Worm (Caenorhabditis elegans): ENCODE results near the gene F59B10.3.

Gene F59B10.3

DNA sequence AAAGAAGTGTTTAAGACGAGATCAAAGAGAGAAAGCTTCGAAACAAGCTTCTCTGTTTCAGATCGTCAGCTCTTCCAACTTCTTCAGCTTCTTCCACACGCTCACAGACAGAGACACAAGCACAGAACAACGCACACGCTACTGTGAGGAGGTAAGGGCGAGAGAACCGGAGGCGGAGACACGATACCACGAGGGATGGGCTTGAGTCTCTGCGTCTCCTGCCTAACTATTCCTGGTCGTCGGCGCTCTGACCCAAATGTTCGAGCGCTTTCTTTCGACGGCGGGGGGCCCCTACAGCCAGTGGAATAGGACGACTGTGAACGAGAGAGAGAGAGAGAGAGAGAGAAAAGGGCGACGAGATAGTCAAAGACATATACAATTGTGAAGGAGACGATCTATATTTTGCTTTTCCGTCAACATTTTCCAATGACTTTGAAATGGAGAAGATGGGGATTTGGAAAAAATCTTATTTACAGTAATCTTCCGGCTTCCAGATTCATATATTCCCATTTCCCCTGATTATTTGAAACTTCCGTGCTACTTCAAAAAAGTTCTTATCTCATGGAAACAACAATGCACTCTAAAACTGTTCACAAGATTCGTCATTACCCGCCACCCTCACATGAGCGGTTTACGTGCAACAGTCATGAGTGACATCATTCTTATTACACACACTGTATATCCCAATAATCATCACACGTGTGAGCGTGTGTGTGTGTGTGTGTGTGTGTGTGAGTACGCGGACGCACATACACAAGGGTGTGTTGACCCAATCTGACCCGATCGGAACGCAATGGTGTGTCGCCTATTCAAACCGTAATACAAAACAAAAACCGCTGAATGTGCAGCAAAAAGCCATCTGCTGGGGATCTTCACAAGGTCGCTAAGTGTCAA is 38.7 kb downstream of the F59B10.3 start (continued):
- TF ChIP-seq fkh-3 (tag; optimal IDR thresholded peaks at IDR 0.05) (no peak), ztf-18 (tag; optimal IDR thresholded peaks at IDR 0.05) (no peak), mcd-1 (GFP tag; IDR thresholded peaks at IDR 0.05) (peak; percentile 72), C17E4.6 (GFP tag; IDR thresholded peaks at IDR 0.05) (no peak), let-526 (GFP tag; IDR thresholded peaks at IDR 0.05) (peak; percentile 88), Y67H2A.10 (GFP tag; conservative IDR thresholded peaks at IDR 0.05) (peak; percentile 58; the same call in 1 of the 2 replicates), C06A6.2 (GFP tag; conservative IDR thresholded peaks at IDR 0.05) (peak; percentile 54; the same call in 1 of the 2 replicates), madf-8 (GFP tag; conservative IDR thresholded peaks at IDR 0.05) (no peak), attf-5 (GFP tag; optimal IDR thresholded peaks at IDR 0.05) (peak; percentile 63), pbrm-1 (GFP tag; IDR thresholded peaks at IDR 0.05) (peak; percentile 59), ets-4 (GFP tag; optimal IDR thresholded peaks at IDR 0.05) (peak; percentile 24), snpc-1.1 (tag; optimal IDR thresholded peaks at IDR 0.05; ENCODE audit: insufficient read depth) (no peak), ccch-3 (GFP tag; optimal IDR thresholded peaks at IDR 0.05) (no peak), ekl-4 (GFP tag; IDR thresholded peaks at IDR 0.05) (peak; percentile 57), K11D2.4 (GFP tag; IDR thresholded peaks at IDR 0.05) (peak; percentile 87), T07F8.4 (tag; optimal IDR thresholded peaks at IDR 0.05) (no peak), B0336.3 (GFP tag; IDR thresholded peaks at IDR 0.05) (peak; percentile 37; the same call in 1 of the 2 replicates), F10E7.11 (tag; optimal IDR thresholded peaks at IDR 0.05) (no peak), ztf-3 (GFP tag; optimal IDR thresholded peaks at IDR 0.05) (peak; percentile 32), cebp-1 (GFP tag; IDR thresholded peaks at IDR 0.05) (peak; percentile 38), cebp-1 (tag; optimal IDR thresholded peaks at IDR 0.05) (peak; percentile 83), F52B5.7 (tag; optimal IDR thresholded peaks at IDR 0.05) (peak; percentile 51), egl-18 (GFP tag; IDR thresholded peaks at IDR 0.05) (no peak), B0019.2 (GFP tag; conservative IDR thresholded peaks at IDR 0.05) (no peak), hmg-20 (GFP tag; IDR thresholded peaks at IDR 0.05) (no peak), Y53F4B.3 (GFP tag; IDR thresholded peaks at IDR 0.05) (no peak), nhr-27 (tag; optimal IDR thresholded peaks at IDR 0.05) (no peak), aptf-2 (GFP tag; conservative IDR thresholded peaks at IDR 0.05) (no peak), ztf-6 (GFP tag; IDR thresholded peaks at IDR 0.05) (peak; percentile 69; the same call in 1 of the 2 replicates), akir-1 (GFP tag; optimal IDR thresholded peaks at IDR 0.05) (no peak), ceh-79 (tag; optimal IDR thresholded peaks at IDR 0.05) (no peak), snpc-4 (GFP tag; optimal IDR thresholded peaks at IDR 0.05) (no peak), snpc-4 (tag; optimal IDR thresholded peaks at IDR 0.05) (peak; percentile 19 to 43 (median 23)), xnd-1 (tag; optimal IDR thresholded peaks at IDR 0.05) (no peak), madf-3 (GFP tag; IDR thresholded peaks at IDR 0.05) (no peak), lin-54 (GFP tag; optimal IDR thresholded peaks at IDR 0.05) (peak; percentile 65), athp-1 (tag; optimal IDR thresholded peaks at IDR 0.05) (peak; percentile 14), hlh-26 (GFP tag; conservative IDR thresholded peaks at IDR 0.05) (no peak), B0035.1 (tag; optimal IDR thresholded peaks at IDR 0.05) (no peak), ztf-22 (GFP tag; optimal IDR thresholded peaks at IDR 0.05) (no peak), lin-26 (GFP tag; IDR thresholded peaks at IDR 0.05) (peak; percentile 74), zim-3 (tag; optimal IDR thresholded peaks at IDR 0.05) (peak; percentile 53), ztf-26 (tag; optimal IDR thresholded peaks at IDR 0.05) (no peak), zfh-2 (GFP tag; conservative IDR thresholded peaks at IDR 0.05) (peak; percentile 98), mes-4 (tag; optimal IDR thresholded peaks at IDR 0.05) (no peak), sea-2 (GFP tag; IDR thresholded peaks at IDR 0.05) (no peak; the same call in 1 of the 2 replicates), lir-1 (GFP tag; conservative IDR thresholded peaks at IDR 0.05) (peak; percentile 60)
